Fruit fly (Drosophila melanogaster): Measurements from ENCODE around the gene Dhrs4.

Gene Dhrs4

DNA sequence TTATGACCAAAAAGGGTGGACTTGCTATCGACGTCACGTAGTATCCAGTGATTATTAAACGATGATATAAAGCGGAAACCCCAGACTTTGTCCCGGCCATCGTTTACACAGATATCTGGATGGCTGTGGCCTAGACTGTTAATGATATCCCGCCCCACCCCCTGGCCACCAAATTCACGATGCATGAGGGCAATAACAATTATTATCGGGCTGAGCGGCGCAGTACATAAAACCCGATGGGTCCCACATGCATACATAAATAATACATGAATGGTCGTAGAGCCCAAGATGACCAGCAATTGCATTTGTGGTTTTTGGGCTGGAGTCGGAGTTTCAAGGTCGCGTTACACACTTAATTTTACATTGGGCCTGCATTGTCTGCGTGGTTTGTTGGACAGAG, 13.8 kb downstream of the Dhrs4 start:
- TF ChIP-seq CG15710 (tag; optimal IDR thresholded peaks at IDR 0.05) (no peak), CG8159 (tag; optimal IDR thresholded peaks at IDR 0.05) (peak; percentile 44), EcR (GFP tag; optimal IDR thresholded peaks at IDR 0.05) (peak; percentile 58)

DNA sequence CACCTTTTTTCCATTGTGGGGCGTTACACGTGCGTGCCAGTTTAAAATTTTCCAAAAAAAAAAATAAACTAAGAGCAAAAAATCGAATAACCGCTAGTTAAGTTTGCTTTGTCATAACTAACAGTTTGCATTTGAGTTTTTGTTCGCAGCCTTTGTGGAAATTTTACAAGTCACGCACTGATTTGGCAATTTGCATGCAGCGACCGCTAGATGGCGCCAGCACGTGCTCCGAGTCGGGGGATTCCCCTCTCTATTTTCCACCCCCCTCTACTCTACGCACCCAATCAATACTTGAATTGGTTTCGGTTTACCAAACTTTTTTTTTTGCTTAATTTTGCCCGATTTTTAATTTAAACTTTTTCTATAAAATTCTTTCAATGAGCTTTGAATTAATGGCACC, 16.2 kb downstream of the Dhrs4 start:
- TF ChIP-seq rn (GFP tag; IDR thresholded peaks at IDR 0.05), result no peak
- TF ChIP-seq CG15710 (tag; optimal IDR thresholded peaks at IDR 0.05), result no peak
- TF ChIP-seq fd96Ca (GFP tag; IDR thresholded peaks at IDR 0.05), result no peak
- no peak for TF ChIP-seq CG32121 (GFP tag; IDR thresholded peaks at IDR 0.05)
- no peak for TF ChIP-seq CG34367 (tag; optimal IDR thresholded peaks at IDR 0.05)
- no peak for TF ChIP-seq CG13204 (GFP tag; optimal IDR thresholded peaks at IDR 0.05)
- TF ChIP-seq EcR (GFP tag; optimal IDR thresholded peaks at IDR 0.05), result no peak
- no peak for TF ChIP-seq D1 (tag; optimal IDR thresholded peaks at IDR 0.05)
- TF ChIP-seq gl (tag; optimal IDR thresholded peaks at IDR 0.05), result no peak
- no peak for TF ChIP-seq CG14655 (GFP tag; optimal IDR thresholded peaks at IDR 0.05)
- no peak for TF ChIP-seq CG8301 (tag; optimal IDR thresholded peaks at IDR 0.05)
- TF ChIP-seq CG9948 (tag; optimal IDR thresholded peaks at IDR 0.05), result no peak
- no peak for TF ChIP-seq Pif1B (GFP tag; optimal IDR thresholded peaks at IDR 0.05)

DNA sequence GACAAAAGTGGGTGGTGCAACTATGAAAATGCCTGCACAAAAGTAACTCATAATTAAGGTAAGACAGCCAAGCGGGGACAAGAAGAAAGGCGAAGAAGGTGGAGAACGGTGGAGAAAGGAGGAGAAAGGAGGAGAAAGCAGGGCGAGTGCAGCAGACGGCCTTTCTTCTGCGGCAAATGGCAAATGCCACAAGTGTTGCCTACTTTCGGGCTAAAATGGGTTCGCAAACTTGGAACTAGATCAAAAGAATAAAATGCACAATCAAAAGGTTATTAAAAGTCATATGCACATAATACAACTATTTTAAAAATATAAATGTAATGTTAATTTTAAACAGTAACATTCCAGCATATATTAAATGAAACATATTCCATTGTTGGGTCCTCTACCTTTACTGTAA, 39.4 kb downstream of the Dhrs4 start:
- TF ChIP-seq EcR (GFP tag; optimal IDR thresholded peaks at IDR 0.05), result no peak
- no peak for TF ChIP-seq Snoo (tag; optimal IDR thresholded peaks at IDR 0.05)

DNA sequence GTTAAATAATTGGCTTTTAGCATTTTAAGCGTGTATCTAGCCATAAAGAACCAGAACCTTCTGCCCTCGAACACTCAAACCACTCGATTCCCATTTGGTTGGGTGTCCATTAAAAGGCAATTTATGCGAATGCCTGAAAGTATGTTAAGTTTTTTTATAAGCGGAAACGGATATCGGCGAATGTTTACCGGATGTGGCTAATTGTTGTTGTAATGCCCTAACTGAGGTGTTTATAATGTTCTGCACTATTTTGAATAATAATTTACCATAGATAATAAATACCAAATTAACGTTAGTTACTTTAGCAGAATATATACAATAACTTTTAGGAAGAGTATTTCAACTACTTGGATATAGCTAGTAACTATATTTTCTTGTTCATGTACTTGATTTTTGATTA, 44.8 kb downstream of the Dhrs4 start:
- TF ChIP-seq EcR (GFP tag; optimal IDR thresholded peaks at IDR 0.05), result no peak
- no peak for TF ChIP-seq D1 (tag; optimal IDR thresholded peaks at IDR 0.05)
- TF ChIP-seq CG13204 (GFP tag; optimal IDR thresholded peaks at IDR 0.05), result no peak
- TF ChIP-seq CG12605 (GFP tag; IDR thresholded peaks at IDR 0.05), result peak; percentile 33; the same call in 1 of the 2 replicates
- TF ChIP-seq Pif1A (GFP tag; optimal IDR thresholded peaks at IDR 0.05), result peak; percentile 37
- no peak for TF ChIP-seq Pif1B (GFP tag; optimal IDR thresholded peaks at IDR 0.05)
- peak; percentile 52 for TF ChIP-seq CG34367 (tag; optimal IDR thresholded peaks at IDR 0.05)
- TF ChIP-seq CG14655 (GFP tag; optimal IDR thresholded peaks at IDR 0.05), result peak; percentile 12
- TF ChIP-seq CG8159 (tag; optimal IDR thresholded peaks at IDR 0.05), result peak; percentile 13
- no peak for TF ChIP-seq CG15710 (tag; optimal IDR thresholded peaks at IDR 0.05)
- no peak for TF ChIP-seq rn (GFP tag; IDR thresholded peaks at IDR 0.05)
- TF ChIP-seq CG4496 (GFP tag; IDR thresholded peaks at IDR 0.05), result peak; percentile 62; the same call in 2 of the 3 replicates
- peak; percentile 2 for TF ChIP-seq CG8301 (tag; optimal IDR thresholded peaks at IDR 0.05)

Data from whole organism, pupa.